Worm (Caenorhabditis elegans) whole organism, mixed stage, embryonic: ENCODE measurements around the gene srh-52.

Experiments used
- M03D4.4 ChIP-seq: sonication (generic microtip); optimal IDR thresholded peaks from 2 replicates; lab custom pipeline; 2017; ENCODE audit warnings: mild to moderate bottlenecking, missing genetic modification characterization, missing compliant biosample characterization
- bed-3 ChIP-seq: fragments of 200-800 bp; sonication (Bioruptor generic); optimal IDR thresholded peaks from 3 replicates; lab custom pipeline; 2018; ENCODE audit warnings: mild to moderate bottlenecking, missing genetic modification characterization, moderate library complexity, missing compliant biosample characterization
- ceh-39 ChIP-seq: fragments of 150-350 bp; optimal IDR thresholded peaks from 2 replicates; lab custom pipeline; 2014; ENCODE audit warnings: missing biosample characterization, missing genetic modification characterization
- ceh-43 ChIP-seq: fragments of 200-800 bp; sonication (Bioruptor generic); optimal IDR thresholded peaks from 2 replicates; lab custom pipeline; 2018; ENCODE audit warnings: mild to moderate bottlenecking, missing genetic modification characterization, moderate library complexity, missing compliant biosample characterization
- ceh-83 ChIP-seq: fragments of 200-800 bp; sonication (Bioruptor generic); optimal IDR thresholded peaks from 2 replicates; lab custom pipeline; 2018; ENCODE audit warnings: mild to moderate bottlenecking, missing genetic modification characterization, missing compliant biosample characterization
- ces-1 ChIP-seq: fragments of 150-350 bp; optimal IDR thresholded peaks from 2 replicates; lab custom pipeline; 2014; ENCODE audit warnings: missing biosample characterization, missing genetic modification reagents, missing genetic modification characterization
- cnd-1 ChIP-seq: fragments of 200-800 bp; sonication (Bioruptor generic); optimal IDR thresholded peaks from 2 replicates; lab custom pipeline; 2018; ENCODE audit warnings: mild to moderate bottlenecking, missing genetic modification characterization, missing compliant biosample characterization
- drap-1 ChIP-seq: fragments of 200-800 bp; sonication (Bioruptor generic); optimal IDR thresholded peaks from 3 replicates; lab custom pipeline; 2018; ENCODE audit warnings: mild to moderate bottlenecking, missing genetic modification characterization, missing compliant biosample characterization
- elt-1 ChIP-seq: sonication (generic microtip); optimal IDR thresholded peaks from 2 replicates; lab custom pipeline; 2017; ENCODE audit warnings: missing genetic modification characterization, mild to moderate bottlenecking, missing compliant biosample characterization, antibody characterized with exemption, moderate library complexity, borderline replicate concordance; ENCODE audit not compliant: insufficient read depth
- elt-3 ChIP-seq: fragments of 150-350 bp; optimal IDR thresholded peaks from 2 replicates; lab custom pipeline; 2014; ENCODE audit warnings: missing biosample characterization, missing genetic modification characterization
- flh-1 ChIP-seq: fragments of 200-800 bp; sonication (Bioruptor generic); optimal IDR thresholded peaks from 2 replicates; lab custom pipeline; 2018; ENCODE audit warnings: mild to moderate bottlenecking, missing genetic modification characterization, moderate library complexity, missing compliant biosample characterization
- ham-2 ChIP-seq: fragments of 200-800 bp; sonication (Bioruptor generic); optimal IDR thresholded peaks from 2 replicates; lab custom pipeline; 2018; ENCODE audit warnings: mild to moderate bottlenecking, missing genetic modification characterization, missing compliant biosample characterization
- hlh-1 ChIP-seq: fragments of 150-350 bp; optimal IDR thresholded peaks from 2 replicates; lab custom pipeline; 2014; ENCODE audit warnings: missing biosample characterization, missing genetic modification reagents, missing genetic modification characterization
- lin-13 ChIP-seq: fragments of 150-350 bp; optimal IDR thresholded peaks from 2 replicates; lab custom pipeline; 2014; ENCODE audit warnings: missing biosample characterization, missing genetic modification characterization
- lsy-2 ChIP-seq: fragments of 150-350 bp; optimal IDR thresholded peaks from 2 replicates; lab custom pipeline; 2014; ENCODE audit warnings: missing biosample characterization, missing genetic modification characterization
- mep-1 ChIP-seq: fragments of 150-350 bp; optimal IDR thresholded peaks from 2 replicates; lab custom pipeline; 2017; ENCODE audit warnings: missing biosample characterization, missing genetic modification reagents, missing genetic modification characterization, inconsistent platforms
- mls-2 ChIP-seq: sonication (generic microtip); optimal IDR thresholded peaks from 2 replicates; lab custom pipeline; 2016; ENCODE audit warnings: mild to moderate bottlenecking, missing genetic modification characterization, moderate library complexity, missing compliant biosample characterization
- nhr-12 ChIP-seq: fragments of 150-350 bp; optimal IDR thresholded peaks from 2 replicates; lab custom pipeline; 2014; ENCODE audit warnings: missing biosample characterization, missing genetic modification characterization
- nhr-2 ChIP-seq: fragments of 150-350 bp; optimal IDR thresholded peaks from 2 replicates; lab custom pipeline; 2014; ENCODE audit warnings: missing biosample characterization, missing genetic modification characterization
- nhr-237 ChIP-seq: fragments of 150-350 bp; optimal IDR thresholded peaks from 2 replicates; lab custom pipeline; 2014; ENCODE audit warnings: missing biosample characterization, missing genetic modification characterization
- nhr-28 ChIP-seq: fragments of 150-350 bp; optimal IDR thresholded peaks from 2 replicates; lab custom pipeline; 2014; ENCODE audit warnings: missing biosample characterization, missing genetic modification characterization
- nhr-76 ChIP-seq: sonication (generic microtip); optimal IDR thresholded peaks from 2 replicates; lab custom pipeline; 2017; ENCODE audit warnings: missing biosample characterization, missing genetic modification characterization
- pha-4 ChIP-seq: fragments of 150-350 bp; optimal IDR thresholded peaks from 2 replicates; lab custom pipeline; 2018; ENCODE audit warnings: missing biosample characterization, missing genetic modification reagents, missing genetic modification characterization
- sem-2 ChIP-seq: fragments of 200-800 bp; sonication (Bioruptor generic); optimal IDR thresholded peaks from 2 replicates; lab custom pipeline; 2018; ENCODE audit warnings: mild to moderate bottlenecking, missing genetic modification characterization, missing compliant biosample characterization
- snpc-4 ChIP-seq: fragments of 150-350 bp; optimal IDR thresholded peaks from 2 replicates; lab custom pipeline; 2014; ENCODE audit warnings: missing biosample characterization, missing genetic modification characterization
- sptf-1 ChIP-seq: sonication (generic microtip); optimal IDR thresholded peaks from 2 replicates; lab custom pipeline; 2017; ENCODE audit warnings: mild to moderate bottlenecking, missing genetic modification characterization, moderate library complexity, missing compliant biosample characterization
- unc-120 ChIP-seq: sonication (generic microtip); optimal IDR thresholded peaks from 2 replicates; lab custom pipeline; 2017; ENCODE audit warnings: missing genetic modification characterization, missing compliant biosample characterization; ENCODE audit not compliant: poor library complexity, severe bottlenecking
- ztf-11 ChIP-seq: fragments of 150-350 bp; optimal IDR thresholded peaks from 2 replicates; lab custom pipeline; 2014; ENCODE audit warnings: missing biosample characterization, missing genetic modification characterization

Gene srh-52

DNA sequence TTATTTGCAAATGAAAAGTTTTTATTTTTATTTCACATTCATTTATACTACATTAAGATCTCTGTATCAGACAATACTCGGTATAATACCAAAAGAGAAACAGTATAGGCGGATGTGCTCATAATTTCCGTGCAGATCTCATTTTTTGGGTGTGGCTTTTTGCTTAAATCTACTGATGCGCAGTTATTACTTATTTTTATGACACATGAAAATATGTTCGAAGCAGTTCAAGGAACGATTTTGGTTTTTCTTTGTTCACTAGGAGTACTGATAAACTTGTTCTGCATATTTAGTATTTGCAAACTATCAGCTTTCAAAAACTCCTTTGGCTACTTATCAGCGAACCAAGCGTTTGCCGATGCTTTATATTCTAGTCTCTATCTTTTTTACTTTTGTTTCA, 23.7 kb downstream of the srh-52 start, which contains the start of gene srx-58:
TSS of gene srx-58 (plus strand) at position 301 of the 400 bp plus-strand sequence.
- TF ChIP-seq elt-1 (tag; lab: Kevin White, UChicago) (no peak), flh-1 (no peak), cnd-1 (tag; lab: Kevin White, UChicago) (no peak), mep-1 (tag; lab: Kevin White, UChicago) (no peak), elt-3 (tag; lab: Kevin White, UChicago) (no peak), bed-3 (GFP tag; lab: Kevin White, UChicago) (no peak), nhr-2 (tag; lab: Kevin White, UChicago) (no peak), snpc-4 (tag; lab: Kevin White, UChicago) (no peak), ceh-43 (GFP tag; lab: Kevin White, UChicago) (no peak), sptf-1 (no peak), pha-4 (no peak)

- no peak for TF ChIP-seq ceh-39 (tag; lab: Kevin White, UChicago)
- TF ChIP-seq unc-120: no peak
- TF ChIP-seq nhr-76: no peak
- TF ChIP-seq nhr-12 (tag; lab: Kevin White, UChicago): no peak
- TF ChIP-seq flh-1: no peak
- TF ChIP-seq nhr-237 (tag; lab: Kevin White, UChicago): no peak
- TF ChIP-seq lsy-2 (tag; lab: Kevin White, UChicago): no peak
- TF ChIP-seq ces-1 (GFP tag; lab: Kevin White, UChicago): no peak
- TF ChIP-seq ceh-43 (GFP tag; lab: Kevin White, UChicago): no peak
- TF ChIP-seq, all 35 proteins: peak for 0
Observed at ce11 chrV:15350615-15351014, 25.5 kb downstream of the srh-52 start, which contains the start of gene clec-231. TSS of gene clec-231 (minus strand) at chrV:15350715.

DNA sequence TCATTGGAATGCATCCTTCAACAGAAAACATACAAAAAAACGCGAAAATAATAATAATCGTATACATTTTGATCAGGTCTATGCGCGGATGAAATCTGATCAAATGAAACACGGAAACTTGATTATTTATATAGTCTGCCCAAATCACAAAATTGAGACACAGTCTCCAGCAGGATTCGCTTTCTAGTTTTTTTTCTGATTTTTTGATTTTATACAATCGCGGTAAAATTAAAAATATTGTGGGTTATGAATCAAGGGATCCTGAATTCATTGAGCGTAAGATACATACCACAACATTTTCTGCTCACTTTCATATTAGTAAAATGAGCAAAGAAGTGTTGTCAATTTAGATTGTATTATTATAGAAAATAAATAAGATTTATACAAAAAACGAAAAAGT, 27.1 kb downstream of the srh-52 start, which contains the start of gene clec-230:
TSS of gene clec-230 (minus strand) at position 101 of the 400 bp plus-strand sequence.
- TF ChIP-seq ham-2: no peak
- no peak for TF ChIP-seq ceh-83 (GFP tag; lab: Kevin White, UChicago)
- no peak for TF ChIP-seq elt-1 (tag; lab: Kevin White, UChicago)
- no peak for TF ChIP-seq flh-1
- no peak for TF ChIP-seq nhr-237 (tag; lab: Kevin White, UChicago)
- no peak for TF ChIP-seq sem-2 (GFP tag; lab: Kevin White, UChicago)
- TF ChIP-seq nhr-76: no peak
- no peak for TF ChIP-seq lin-13 (tag; lab: Kevin White, UChicago)
- TF ChIP-seq nhr-2 (tag; lab: Kevin White, UChicago): no peak
- no peak for TF ChIP-seq unc-120
- TF ChIP-seq pha-4: no peak
- TF ChIP-seq snpc-4 (tag; lab: Kevin White, UChicago): no peak
- TF ChIP-seq mep-1 (tag; lab: Kevin White, UChicago): no peak
- no peak for TF ChIP-seq ces-1 (GFP tag; lab: Kevin White, UChicago)
- TF ChIP-seq nhr-28 (tag; lab: Kevin White, UChicago): no peak

- TF ChIP-seq ham-2 (no peak), ztf-11 (tag; lab: Kevin White, UChicago) (no peak), ceh-83 (GFP tag; lab: Kevin White, UChicago) (no peak), ceh-39 (tag; lab: Kevin White, UChicago) (no peak), drap-1 (GFP tag; lab: Kevin White, UChicago) (no peak), pha-4 (no peak), nhr-237 (tag; lab: Kevin White, UChicago) (no peak)
Observed at ce11 chrV:15347292-15347691, 28.8 kb downstream of the srh-52 start, which contains the start of gene C29F3.3. TSS of gene C29F3.3 (minus strand) at chrV:15347392.

DNA sequence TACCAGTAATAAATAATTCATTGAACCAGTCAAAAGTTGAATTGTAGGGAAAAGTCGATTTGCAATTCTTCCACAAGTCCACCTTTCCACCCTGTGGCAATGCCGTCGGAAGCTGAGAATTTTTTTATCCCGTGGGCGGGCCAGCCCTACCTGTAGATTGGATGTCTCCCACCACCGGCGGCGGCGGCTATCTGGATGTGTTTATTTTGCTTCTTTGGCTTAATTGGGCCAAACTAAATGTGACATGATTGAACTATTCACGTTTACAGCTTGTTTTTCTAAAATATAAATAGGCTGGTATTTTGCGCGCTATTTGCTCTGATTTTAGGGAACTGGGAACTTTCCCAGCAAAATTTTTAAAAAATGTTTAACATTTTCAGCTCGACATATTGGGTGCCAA, 31.6 kb downstream of the srh-52 start, which contains the start of gene wrt-8:
TSS of gene wrt-8 (minus strand) at position 101 of the 400 bp plus-strand sequence.
- TF ChIP-seq cnd-1 (tag; lab: Kevin White, UChicago) (no peak), hlh-1 (tag; lab: Kevin White, UChicago) (no peak), ceh-39 (tag; lab: Kevin White, UChicago) (no peak), snpc-4 (tag; lab: Kevin White, UChicago) (no peak), mls-2 (tag; lab: Kevin White, UChicago) (no peak), lsy-2 (tag; lab: Kevin White, UChicago) (no peak), M03D4.4 (tag; lab: Kevin White, UChicago) (no peak), drap-1 (GFP tag; lab: Kevin White, UChicago) (no peak), mep-1 (tag; lab: Kevin White, UChicago) (no peak)
